Fruit fly (Drosophila melanogaster) whole organism, embryonic: ENCODE data around the gene CG18557.

Experiments
- Asciz ChIP-seq: fragments of 200-800 bp; sonication (Bioruptor generic); optimal IDR thresholded peaks from 2 replicates; lab custom pipeline; 2017; ENCODE audit warnings: missing biosample characterization, mild to moderate bottlenecking, missing genetic modification characterization, missing genetic modification reagents
- Atf6 ChIP-seq: fragments of 200-800 bp; sonication (Bioruptor generic); IDR thresholded peaks from 2 replicates; pipeline ENCODE4 v1.3.6; 2022; ENCODE audit warnings: missing biosample characterization, missing genetic modification characterization
- Awh ChIP-seq: fragments of 200-800 bp; sonication (Bioruptor generic); IDR thresholded peaks from 2 replicates; pipeline ENCODE4, ENCODE4 v1.3.6; 2022; ENCODE audit warnings: missing biosample characterization, missing genetic modification characterization
- CG10543 ChIP-seq: fragments of 200-800 bp; sonication (Bioruptor generic); optimal IDR thresholded peaks from 3 replicates; lab custom pipeline; 2017; ENCODE audit warnings: missing biosample characterization, mild to moderate bottlenecking, missing genetic modification characterization, moderate library complexity
- CG11085 ChIP-seq: fragments of 200-800 bp; sonication (Bioruptor generic); IDR thresholded peaks from 2 replicates; pipeline ENCODE4 v1.3.6; 2022; ENCODE audit warnings: missing biosample characterization, missing genetic modification characterization
- CG12104 ChIP-seq: fragments of 200-800 bp; sonication (Bioruptor generic); optimal IDR thresholded peaks from 3 replicates; lab custom pipeline; 2016; ENCODE audit warnings: missing biosample characterization, missing genetic modification characterization
- CG12391 ChIP-seq: fragments of 200-800 bp; sonication (Bioruptor generic); optimal IDR thresholded peaks from 3 replicates; lab custom pipeline; 2018; ENCODE audit warnings: missing biosample characterization, mild to moderate bottlenecking, missing genetic modification characterization, moderate library complexity
- CG14965 ChIP-seq: fragments of 200-800 bp; sonication (Bioruptor generic); optimal IDR thresholded peaks from 2 replicates; lab custom pipeline; 2016; ENCODE audit warnings: missing biosample characterization, missing genetic modification characterization, borderline replicate concordance
- CG1647 ChIP-seq: fragments of 200-800 bp; sonication (Bioruptor generic); optimal IDR thresholded peaks from 3 replicates; lab custom pipeline; 2016; ENCODE audit warnings: missing biosample characterization, missing genetic modification characterization
- CG1832 ChIP-seq: fragments of 200-800 bp; sonication (Bioruptor generic); optimal IDR thresholded peaks from 2 replicates; lab custom pipeline; 2017; ENCODE audit warnings: missing biosample characterization, mild to moderate bottlenecking, missing genetic modification characterization, inconsistent platforms
- CG18476 ChIP-seq: fragments of 200-800 bp; sonication (Bioruptor generic); optimal IDR thresholded peaks from 2 replicates; lab custom pipeline; 2016; ENCODE audit warnings: missing biosample characterization, mild to moderate bottlenecking, missing genetic modification characterization
- CG2202 ChIP-seq: fragments of 200-800 bp; sonication (Bioruptor generic); optimal IDR thresholded peaks from 2 replicates; lab custom pipeline; 2018; ENCODE audit warnings: missing biosample characterization, mild to moderate bottlenecking, missing genetic modification characterization
- CG32767 ChIP-seq: fragments of 200-800 bp; sonication (Bioruptor generic); IDR thresholded peaks from 2 replicates; pipeline ENCODE4 v1.3.6; 2022; ENCODE audit warnings: missing biosample characterization, missing genetic modification characterization
- CG3995 ChIP-seq: fragments of 200-800 bp; sonication (Bioruptor generic); optimal IDR thresholded peaks from 3 replicates; lab custom pipeline; 2016; ENCODE audit warnings: missing biosample characterization, missing genetic modification characterization
- CG4360 ChIP-seq: fragments of 200-800 bp; sonication (Bioruptor generic); IDR thresholded peaks from 2 replicates; pipeline ENCODE4 v1.3.6; 2022; ENCODE audit warnings: missing biosample characterization, missing genetic modification characterization
- CG5180 ChIP-seq: fragments of 200-800 bp; sonication (Bioruptor generic); optimal IDR thresholded peaks from 3 replicates; lab custom pipeline; 2017; ENCODE audit warnings: missing biosample characterization, missing genetic modification characterization, mild to moderate bottlenecking, moderate library complexity, missing genetic modification reagents
- CG8359 ChIP-seq: fragments of 200-800 bp; sonication (Bioruptor generic); optimal IDR thresholded peaks from 2 replicates; lab custom pipeline; 2017; ENCODE audit warnings: missing biosample characterization, mild to moderate bottlenecking, missing genetic modification characterization, borderline replicate concordance
- CG8924 ChIP-seq: fragments of 200-800 bp; optimal IDR thresholded peaks from 3 replicates; lab custom pipeline; 2019; ENCODE audit warnings: missing biosample characterization, mild to moderate bottlenecking, missing genetic modification characterization, moderate library complexity
- CG9215 ChIP-seq: fragments of 200-800 bp; sonication (Bioruptor generic); IDR thresholded peaks from 2 replicates; pipeline ENCODE4 v1.3.6; 2022; ENCODE audit warnings: missing biosample characterization, missing genetic modification characterization
- CHES-1-like ChIP-seq: fragments of 200-800 bp; sonication (Bioruptor generic); optimal IDR thresholded peaks from 2 replicates; lab custom pipeline; 2016; ENCODE audit warnings: missing biosample characterization, missing genetic modification characterization
- Camta ChIP-seq: fragments of 200-800 bp; sonication (Bioruptor generic); optimal IDR thresholded peaks from 2 replicates; lab custom pipeline; 2016; ENCODE audit warnings: missing biosample characterization, missing genetic modification characterization
- Chrac-16 ChIP-seq: fragments of 200-800 bp; sonication (Bioruptor generic); optimal IDR thresholded peaks from 3 replicates; lab custom pipeline; 2016; ENCODE audit warnings: missing biosample characterization, missing genetic modification characterization
- CrebB ChIP-seq: fragments of 200-800 bp; sonication (Bioruptor generic); optimal IDR thresholded peaks from 3 replicates; lab custom pipeline; 2018; ENCODE audit warnings: missing biosample characterization, mild to moderate bottlenecking, missing genetic modification characterization
- D ChIP-seq, 2 experiments: fragments of 200-800 bp in 1 of 2; fragments of >200 bp in 1 of 2; sonication (Bioruptor generic) in 1 of 2; optimal IDR thresholded peaks; 2 replicates in 1 of 2; 3 replicates in 1 of 2; lab custom pipeline; 2017; ENCODE audit warnings: mild to moderate bottlenecking in 1 of 2, missing biosample characterization in 1 of 2, missing genetic modification characterization in 1 of 2, missing genetic modification reagents in 1 of 2
- D19B ChIP-seq: fragments of 200-800 bp; sonication (Bioruptor generic); optimal IDR thresholded peaks from 2 replicates; lab custom pipeline; 2017; ENCODE audit warnings: missing biosample characterization, mild to moderate bottlenecking, missing genetic modification characterization
- Dad ChIP-seq: fragments of 200-800 bp; sonication (Bioruptor generic); optimal IDR thresholded peaks from 3 replicates; lab custom pipeline; 2016; ENCODE audit warnings: missing biosample characterization, missing genetic modification characterization
- Dll ChIP-seq: fragments of 200-800 bp; sonication (Bioruptor generic); IDR thresholded peaks from 4 replicates; pipeline ENCODE4 v1.3.6; 2022; ENCODE audit warnings: missing biosample characterization, missing genetic modification characterization; ENCODE audit not compliant: partially characterized antibody
- HLHmδ ChIP-seq: fragments of 200-800 bp; sonication (Bioruptor generic); optimal IDR thresholded peaks from 2 replicates; lab custom pipeline; 2018; ENCODE audit warnings: missing biosample characterization, mild to moderate bottlenecking, missing genetic modification characterization, moderate library complexity
- Lim3 ChIP-seq: fragments of 200-800 bp; sonication (Bioruptor generic); IDR thresholded peaks from 2 replicates; pipeline ENCODE4 v1.3.6; 2022; ENCODE audit warnings: missing biosample characterization, missing genetic modification characterization
- Nf-YC ChIP-seq: fragments of 200-800 bp; optimal IDR thresholded peaks from 3 replicates; lab custom pipeline; 2019; ENCODE audit warnings: missing biosample characterization, mild to moderate bottlenecking, missing genetic modification characterization, moderate library complexity
- TFAM ChIP-seq: fragments of 200-800 bp; sonication (Bioruptor generic); optimal IDR thresholded peaks from 2 replicates; lab custom pipeline; 2017; ENCODE audit warnings: missing biosample characterization, missing genetic modification characterization, inconsistent platforms
- Xrp1 ChIP-seq: fragments of 200-800 bp; sonication (Bioruptor generic); IDR thresholded peaks from 2 replicates; pipeline ENCODE4 v1.3.6; 2022; ENCODE audit warnings: missing biosample characterization, missing genetic modification characterization
- ato ChIP-seq: fragments of 200-800 bp; sonication (Bioruptor generic); IDR thresholded peaks from 2 replicates; pipeline ENCODE4 v1.3.6; 2022; ENCODE audit warnings: missing biosample characterization, missing genetic modification characterization; ENCODE audit not compliant: partially characterized antibody
- bcd ChIP-seq: fragments of 200-800 bp; sonication (Bioruptor generic); optimal IDR thresholded peaks from 2 replicates; lab custom pipeline; 2017; ENCODE audit warnings: missing biosample characterization, mild to moderate bottlenecking, missing genetic modification characterization
- cas ChIP-seq: fragments of 200-800 bp; sonication (Bioruptor generic); IDR thresholded peaks from 2 replicates; pipeline ENCODE4 v1.3.6; 2022; ENCODE audit warnings: missing biosample characterization, missing genetic modification characterization
- crc ChIP-seq: fragments of 200-800 bp; sonication (Bioruptor generic); optimal IDR thresholded peaks from 2 replicates; lab custom pipeline; 2016; ENCODE audit warnings: missing biosample characterization, missing genetic modification characterization
- esg ChIP-seq: fragments of 200-800 bp; sonication (Bioruptor generic); conservative IDR thresholded peaks from 2 replicates; pipeline ENCODE4 v1.3.6; 2022; ENCODE audit warnings: missing biosample characterization, missing genetic modification characterization
- fd64A ChIP-seq: fragments of 200-800 bp; sonication (Bioruptor generic); optimal IDR thresholded peaks from 3 replicates; lab custom pipeline; 2018; ENCODE audit warnings: missing biosample characterization, mild to moderate bottlenecking, missing genetic modification characterization
- gsb ChIP-seq: fragments of 200-800 bp; sonication (Bioruptor generic); IDR thresholded peaks from 2 replicates; pipeline ENCODE4 v1.3.6; 2022; ENCODE audit warnings: missing biosample characterization, missing genetic modification characterization
- hth ChIP-seq: fragments of >200 bp; optimal IDR thresholded peaks from 2 replicates; lab custom pipeline; 2017; ENCODE audit warnings: inconsistent platforms
- ken ChIP-seq: fragments of 200-800 bp; sonication (Bioruptor generic); IDR thresholded peaks from 3 replicates; pipeline ENCODE4 v1.3.6; 2022; ENCODE audit warnings: missing biosample characterization, missing genetic modification characterization
- knrl ChIP-seq: fragments of 200-800 bp; sonication (Bioruptor generic); IDR thresholded peaks from 3 replicates; pipeline ENCODE4 v1.3.6; 2022; ENCODE audit warnings: missing biosample characterization, missing genetic modification characterization; ENCODE audit not compliant: partially characterized antibody
- nerfin-2 ChIP-seq: fragments of 200-800 bp; sonication (Bioruptor generic); IDR thresholded peaks from 2 replicates; pipeline ENCODE4 v1.3.6; 2022; ENCODE audit warnings: missing biosample characterization, missing genetic modification characterization; ENCODE audit not compliant: partially characterized antibody
- nmo ChIP-seq: fragments of 200-800 bp; sonication (Bioruptor generic); optimal IDR thresholded peaks from 2 replicates; lab custom pipeline; 2018; ENCODE audit warnings: missing biosample characterization, mild to moderate bottlenecking, missing genetic modification characterization, moderate library complexity
- pnt ChIP-seq: fragments of 200-800 bp; sonication (Bioruptor generic); optimal IDR thresholded peaks from 3 replicates; lab custom pipeline; 2016; ENCODE audit warnings: missing biosample characterization, missing genetic modification characterization
- ro ChIP-seq: fragments of 200-800 bp; sonication (Bioruptor generic); IDR thresholded peaks from 2 replicates; pipeline ENCODE4 v1.3.6; 2022; ENCODE audit warnings: missing biosample characterization, missing genetic modification characterization
- sens-2 ChIP-seq: fragments of 200-800 bp; sonication (Bioruptor generic); IDR thresholded peaks from 2 replicates; pipeline ENCODE4 v1.3.6; 2022; ENCODE audit warnings: missing biosample characterization, missing genetic modification characterization
- tin ChIP-seq: fragments of 200-800 bp; sonication (Bioruptor generic); optimal IDR thresholded peaks from 3 replicates; lab custom pipeline; 2016; ENCODE audit warnings: missing biosample characterization, missing genetic modification characterization
- tll ChIP-seq, 2 experiments: fragments of 200-800 bp in 1 of 2; fragments of >200 bp in 1 of 2; sonication (Bioruptor generic) in 1 of 2; optimal IDR thresholded peaks; 2 replicates each; lab custom pipeline; 2017 to 2019; ENCODE audit warnings: missing biosample characterization in 2 of 2, missing genetic modification characterization in 2 of 2, mild to moderate bottlenecking in 1 of 2, moderate library complexity in 1 of 2
- yki ChIP-seq: fragments of >200 bp; optimal IDR thresholded peaks from 3 replicates; lab custom pipeline; 2018

CG18557 gene

dm6 chr2L:2878859-2879258 is 33.3 kb upstream of the CG18557 start, which contains the start of gene RabGGTb (continued):
- TF ChIP-seq CG5180: peak; percentile 26
- TF ChIP-seq D (optimal IDR thresholded peaks at IDR 0.05; lab: Kevin White, UChicago): no peak
- TF ChIP-seq D (GFP tag; optimal IDR thresholded peaks at IDR 0.05; lab: Kevin White, UChicago): no peak
- peak; percentile 28 for TF ChIP-seq Nf-YC (tag; lab: Kevin White, UChicago)
- no peak for TF ChIP-seq tll (GFP tag; optimal IDR thresholded peaks at IDR 0.05; lab: Kevin White, UChicago)
- TF ChIP-seq CG9215: peak; percentile 64
- no peak for TF ChIP-seq hth (lab: Kevin White, UChicago)
- TF ChIP-seq ken: peak; percentile 72; the same call in 2 of the 3 replicates
- 0 out of 2 replicates have a peak, but pooled peaks have one; percentile 42 for TF ChIP-seq sens-2 (GFP tag; lab: Robert Waterston, UW)
- TF ChIP-seq Dll (GFP tag; lab: Robert Waterston, UW): peak; percentile 57; the same call in 1 of the 4 replicates
- no peak for TF ChIP-seq Lim3 (GFP tag; lab: Robert Waterston, UW)
- TF ChIP-seq CG1647 (GFP tag; lab: Kevin White, UChicago): peak; percentile 48
- no peak for TF ChIP-seq HLHmδ
- no peak for TF ChIP-seq D19B (GFP tag; lab: Kevin White, UChicago)
- TF ChIP-seq CHES-1-like (GFP tag; lab: Kevin White, UChicago): peak; percentile 50
- no peak for TF ChIP-seq nerfin-2 (GFP tag; lab: Robert Waterston, UW)
- TF ChIP-seq Dad (GFP tag; lab: Kevin White, UChicago): no peak
- TF ChIP-seq ro (GFP tag; lab: Robert Waterston, UW): no peak
- peak; percentile 61 for TF ChIP-seq bcd
- peak; percentile 30 for TF ChIP-seq nmo
- TF ChIP-seq CG1832 (GFP tag; lab: Kevin White, UChicago): no peak
- peak; percentile 8 for TF ChIP-seq CG2202
- peak; percentile 59 for TF ChIP-seq CG12391 (tag; lab: Kevin White, UChicago)
- peak; percentile 47 for TF ChIP-seq Chrac-16 (GFP tag; lab: Kevin White, UChicago)
- TF ChIP-seq CG32767: peak; percentile 38; the same call in 1 of the 2 replicates
- TF ChIP-seq TFAM (GFP tag; lab: Kevin White, UChicago): no peak
- TF ChIP-seq ato (GFP tag; lab: Robert Waterston, UW): no peak
- TF ChIP-seq Awh (GFP tag; lab: Robert Waterston, UW): peak; percentile 79
- TF ChIP-seq CrebB: peak; percentile 40
- peak; percentile 33 for TF ChIP-seq Camta (GFP tag; lab: Kevin White, UChicago)
- peak; percentile 57; the same call in 1 of the 2 replicates for TF ChIP-seq cas (GFP tag; lab: Robert Waterston, UW)
- TF ChIP-seq tin (GFP tag; lab: Kevin White, UChicago): peak; percentile 39
- peak; percentile 76 for TF ChIP-seq Xrp1 (GFP tag; lab: Robert Waterston, UW)
- TF ChIP-seq CG14965 (GFP tag; lab: Kevin White, UChicago): no peak
- peak; percentile 65 for TF ChIP-seq CG10543 (GFP tag; lab: Kevin White, UChicago)
- TF ChIP-seq Asciz (GFP tag; lab: Kevin White, UChicago): peak; percentile 17
- TF ChIP-seq crc: peak; percentile 26
- TF ChIP-seq knrl (GFP tag; lab: Robert Waterston, UW): no peak; the same call in 2 of the 3 replicates
- peak; percentile 32; the same call in 1 of the 2 replicates for TF ChIP-seq esg
- TF ChIP-seq Atf6: peak; percentile 82
- TF ChIP-seq CG8359 (GFP tag; lab: Kevin White, UChicago): no peak
- no peak for TF ChIP-seq fd64A (GFP tag; lab: Kevin White, UChicago)
- TF ChIP-seq CG11085: peak; percentile 70
- peak; percentile 14 for TF ChIP-seq CG3995 (GFP tag; lab: Kevin White, UChicago)
- TF ChIP-seq CG18476: peak; percentile 5
- TF ChIP-seq CG4360 (GFP tag; lab: Robert Waterston, UW): peak; percentile 15; the same call in 1 of the 2 replicates
- peak; percentile 17 for TF ChIP-seq pnt (GFP tag; lab: Kevin White, UChicago)
- peak; percentile 34 for TF ChIP-seq CG8924 (tag; lab: Kevin White, UChicago)
- TF ChIP-seq gsb (GFP tag; lab: Robert Waterston, UW): peak; percentile 34
- TF ChIP-seq CG12104: no peak
- TF ChIP-seq yki (lab: Kevin White, UChicago): no peak
